Worm (Caenorhabditis elegans) whole organism, L1 larva: ENCODE data around the gene srlf-37.

ENCODE experiments used
- dpl-1 ChIP-seq, 3 experiments: fragments of 150-350 bp in 2 of 3; sonication (generic microtip) in 1 of 3; optimal IDR thresholded peaks; 2 replicates each; lab custom pipeline; 2014 to 2017; ENCODE audit warnings: missing biosample characterization in 3 of 3, missing genetic modification characterization in 3 of 3, missing genetic modification reagents in 3 of 3
- efl-1 ChIP-seq, 4 experiments: fragments of 150-350 bp; optimal IDR thresholded peaks in 3 of 4; peaks in 1 of 4; 1 replicate in 1 of 4; 2 replicates in 3 of 4; lab custom pipeline; 2014; ENCODE audit warnings: missing biosample characterization in 2 of 4, missing genetic modification characterization in 2 of 4, missing genetic modification reagents in 2 of 4
- egl-13 ChIP-seq: sonication (generic microtip); optimal IDR thresholded peaks from 2 replicates; lab custom pipeline; 2016; ENCODE audit warnings: missing genotype, missing genetic modification reagents, missing genetic modification characterization, missing compliant biosample characterization
- ets-5 ChIP-seq: fragments of 200-800 bp; sonication (Bioruptor generic); IDR thresholded peaks from 2 replicates; pipeline ENCODE4 v1.3.6; 2022; ENCODE audit warnings: missing genetic modification characterization, missing compliant biosample characterization
- irx-1 ChIP-seq: sonication (generic microtip); optimal IDR thresholded peaks from 2 replicates; lab custom pipeline; 2016; ENCODE audit warnings: missing genetic modification characterization, missing compliant biosample characterization
- nhr-11 ChIP-seq: fragments of 150-350 bp; optimal IDR thresholded peaks from 2 replicates; lab custom pipeline; 2014; ENCODE audit warnings: missing biosample characterization, missing genetic modification characterization
- nhr-85 ChIP-seq: sonication (generic microtip); peaks from one replicate; lab custom pipeline; 2016; ENCODE audit warnings: missing genetic modification characterization, inconsistent platforms, missing compliant biosample characterization
- zip-4 ChIP-seq: fragments of 200-800 bp; sonication (Bioruptor generic); optimal IDR thresholded peaks from 2 replicates; lab custom pipeline; 2018; ENCODE audit warnings: mild to moderate bottlenecking, missing genetic modification characterization, moderate library complexity, missing compliant biosample characterization

Gene srlf-37

DNA sequence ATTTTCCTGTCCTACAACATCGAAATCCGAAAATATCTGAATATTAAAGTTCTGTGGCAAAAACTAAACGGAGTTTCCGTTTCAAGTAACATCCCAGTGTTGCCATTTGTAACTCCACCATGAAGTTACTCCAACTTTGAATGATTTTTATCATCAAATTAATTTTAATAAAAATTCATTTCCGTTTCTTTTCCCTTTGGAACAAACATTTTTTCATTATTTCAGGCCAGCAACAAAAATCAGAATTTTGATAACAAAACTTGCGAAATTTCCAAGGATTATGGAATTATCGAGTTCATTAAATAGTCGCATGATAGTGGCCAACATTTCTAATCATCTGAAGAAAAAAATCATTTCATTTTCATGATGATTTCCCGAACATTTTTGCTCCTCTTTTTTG lies 41.2 kb downstream of the srlf-37 start, which contains the start of gene C14C6.2:
C14C6.2 (plus strand) TSS at position 301 of the 400 bp plus-strand sequence.
- no peak for TF ChIP-seq irx-1 (tag; lab: Kevin White, UChicago)
- no peak for TF ChIP-seq egl-13 (tag; lab: Kevin White, UChicago)

DNA sequence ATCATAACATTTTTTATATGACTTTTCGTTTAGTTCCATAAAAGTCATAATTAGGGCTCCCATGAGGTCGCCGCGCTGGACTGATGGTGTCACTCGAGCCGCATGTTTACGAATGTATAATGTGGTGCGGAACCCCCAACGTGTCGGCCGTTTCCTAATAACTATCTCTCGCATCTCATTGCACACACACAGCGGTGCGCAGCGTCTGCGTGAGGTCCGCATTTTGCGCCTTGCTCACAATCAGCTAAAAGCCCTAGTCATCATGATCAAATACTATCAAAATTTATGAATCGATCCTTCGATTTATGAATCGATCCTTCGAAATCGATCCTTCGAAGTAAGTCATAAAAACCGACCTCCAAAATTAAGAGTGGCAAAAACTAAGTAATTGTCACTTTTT lies 44.1 kb downstream of the srlf-37 start, which contains the start of gene srx-7:
srx-7 (plus strand) TSS at position 256 of the 400 bp plus-strand sequence.
- TF ChIP-seq ets-5 (GFP tag; lab: Robert Waterston, UW) (no peak), dpl-1 (GFP tag; optimal IDR thresholded peaks at IDR 0.05; lab: Kevin White, UChicago) (no peak), nhr-85 (tag; lab: Kevin White, UChicago) (no peak), nhr-11 (tag; lab: Kevin White, UChicago) (no peak)

ce11 chrV:556055-556454 lies 48.0 kb downstream of the srlf-37 start, which contains the start of gene srx-8:
Gene srx-8 (minus strand): TSS chrV:556155.
- TF ChIP-seq efl-1 (optimal IDR thresholded peaks at IDR 0.05; lab: Kevin White, UChicago) (no peak), efl-1 (GFP tag; optimal IDR thresholded peaks at IDR 0.05 in 1 of 2; lab: Kevin White, UChicago) (peak in 1 of 2 experiments; percentile 56), zip-4 (GFP tag; lab: Kevin White, UChicago) (no peak)
- TF ChIP-seq, all 84 proteins: peak for 1
